Worm (Caenorhabditis elegans): Measurements from ENCODE around the gene acr-14.

Gene acr-14

ce11 chrII:8128273-8129039, 48.5 kb downstream of the acr-14 start (continued):
- no peak for TF ChIP-seq spr-3 (GFP tag; optimal IDR thresholded peaks at IDR 0.05)
- no peak for TF ChIP-seq nhr-111 (GFP tag; optimal IDR thresholded peaks at IDR 0.05)
- no peak for TF ChIP-seq lin-15B (tag; optimal IDR thresholded peaks at IDR 0.05)
- peak; percentile 7 for TF ChIP-seq F10B5.3 (tag; optimal IDR thresholded peaks at IDR 0.05)
- no peak for TF ChIP-seq aly-2 (tag; optimal IDR thresholded peaks at IDR 0.05)
- no peak for TF ChIP-seq ceh-82 (tag; optimal IDR thresholded peaks at IDR 0.05)
- no peak for TF ChIP-seq cey-2 (tag; optimal IDR thresholded peaks at IDR 0.05; ENCODE audit: borderline replicate concordance, insufficient read depth)
- no peak for TF ChIP-seq attf-4 (tag; optimal IDR thresholded peaks at IDR 0.05)
- TF ChIP-seq skn-1 (tag; optimal IDR thresholded peaks at IDR 0.05) = no peak
- no peak for TF ChIP-seq R02D3.7 (tag; optimal IDR thresholded peaks at IDR 0.05)
- peak in 1 of 2 experiments; percentile 63 for TF ChIP-seq mdl-1 (tag; optimal IDR thresholded peaks at IDR 0.05)
- no peak for TF ChIP-seq Y5F2A.4 (GFP tag; optimal IDR thresholded peaks at IDR 0.05)
- no peak for TF ChIP-seq nhr-11 (tag; optimal IDR thresholded peaks at IDR 0.05)
- TF ChIP-seq nhr-6 (tag; optimal IDR thresholded peaks at IDR 0.05) = no peak
- TF ChIP-seq zip-11 (GFP tag; IDR thresholded peaks at IDR 0.05) = no peak
- no peak for TF ChIP-seq Y48G9A.11 (GFP tag; IDR thresholded peaks at IDR 0.05)
- peak; percentile 55 for TF ChIP-seq rbr-2 (tag; optimal IDR thresholded peaks at IDR 0.05)
- TF ChIP-seq zfp-2 (tag; optimal IDR thresholded peaks at IDR 0.05) = no peak
- no peak for TF ChIP-seq daf-12 (tag; optimal IDR thresholded peaks at IDR 0.05)
- no peak for TF ChIP-seq nhr-76 (tag; optimal IDR thresholded peaks at IDR 0.05)
- no peak for TF ChIP-seq ceh-32 (tag; optimal IDR thresholded peaks at IDR 0.05; ENCODE audit: poor library complexity)
- no peak for TF ChIP-seq lin-29 (GFP tag; IDR thresholded peaks at IDR 0.05)
- peak; percentile 57 for TF ChIP-seq hmg-1.1 (GFP tag; IDR thresholded peaks at IDR 0.05)
- peak; percentile 8 for TF ChIP-seq F37D6.2 (tag; optimal IDR thresholded peaks at IDR 0.05)
- TF ChIP-seq tag-97 (GFP tag; IDR thresholded peaks at IDR 0.05) = no peak
- TF ChIP-seq daf-8 (GFP tag; IDR thresholded peaks at IDR 0.05) = no peak
- TF ChIP-seq hif-1 (tag; optimal IDR thresholded peaks at IDR 0.05) = no peak
- no peak for TF ChIP-seq ztf-7 (tag; optimal IDR thresholded peaks at IDR 0.05)
- no peak for TF ChIP-seq zfp-3 (GFP tag; conservative IDR thresholded peaks at IDR 0.05)
- TF ChIP-seq pha-4 (GFP tag; IDR thresholded peaks at IDR 0.05) = peak; percentile 70; the same call in 1 of the 2 replicates
- no peak for TF ChIP-seq pha-4 (tag; optimal IDR thresholded peaks at IDR 0.05)
- peak; percentile 4 for TF ChIP-seq nhr-77 (tag; optimal IDR thresholded peaks at IDR 0.05)
- TF ChIP-seq nhr-28 (tag; optimal IDR thresholded peaks at IDR 0.05) = peak; percentile 45
- no peak for TF ChIP-seq nhr-102 (tag; optimal IDR thresholded peaks at IDR 0.05)
- no peak for TF ChIP-seq ceh-62 (tag; optimal IDR thresholded peaks at IDR 0.05)
- peak in 1 of 2 experiments; percentile 96 for TF ChIP-seq unc-62 (GFP tag; optimal IDR thresholded peaks at IDR 0.05 in 1 of 2)
- TF ChIP-seq unc-62 (tag; optimal IDR thresholded peaks at IDR 0.05) = no peak
- TF ChIP-seq F49E8.2 (tag; optimal IDR thresholded peaks at IDR 0.05; ENCODE audit: borderline replicate concordance) = no peak
- no peak for TF ChIP-seq spr-1 (tag; optimal IDR thresholded peaks at IDR 0.05)
- TF ChIP-seq egl-43 (GFP tag; IDR thresholded peaks at IDR 0.05) = peak; percentile 72
- TF ChIP-seq unc-130 (GFP tag; optimal IDR thresholded peaks at IDR 0.05) = no peak
- no peak for TF ChIP-seq ceh-44 (GFP tag; IDR thresholded peaks at IDR 0.05)
- TF ChIP-seq madf-9 (GFP tag; conservative IDR thresholded peaks at IDR 0.05) = no peak
- TF ChIP-seq Y105C5A.15 (GFP tag; IDR thresholded peaks at IDR 0.05) = no peak
- TF ChIP-seq saeg-2 (GFP tag; IDR thresholded peaks at IDR 0.05) = no peak
- TF ChIP-seq mdt-29 (GFP tag; IDR thresholded peaks at IDR 0.05) = no peak
- TF ChIP-seq mes-2 (tag; optimal IDR thresholded peaks at IDR 0.05; ENCODE audit: poor library complexity, severe bottlenecking) = peak; percentile 66
- no peak for TF ChIP-seq nhr-237 (tag; optimal IDR thresholded peaks at IDR 0.05)
- TF ChIP-seq nhr-48 (tag; optimal IDR thresholded peaks at IDR 0.05) = peak; percentile 17
- TF ChIP-seq snpc-1.2 (GFP tag; IDR thresholded peaks at IDR 0.05) = no peak
- no peak for TF ChIP-seq duxl-1 (tag; optimal IDR thresholded peaks at IDR 0.05; ENCODE audit: poor library complexity)

Measured in whole organism, L4 larva.